Fruit fly (Drosophila melanogaster): ENCODE data around the gene GATAd.

GATAd gene

DNA sequence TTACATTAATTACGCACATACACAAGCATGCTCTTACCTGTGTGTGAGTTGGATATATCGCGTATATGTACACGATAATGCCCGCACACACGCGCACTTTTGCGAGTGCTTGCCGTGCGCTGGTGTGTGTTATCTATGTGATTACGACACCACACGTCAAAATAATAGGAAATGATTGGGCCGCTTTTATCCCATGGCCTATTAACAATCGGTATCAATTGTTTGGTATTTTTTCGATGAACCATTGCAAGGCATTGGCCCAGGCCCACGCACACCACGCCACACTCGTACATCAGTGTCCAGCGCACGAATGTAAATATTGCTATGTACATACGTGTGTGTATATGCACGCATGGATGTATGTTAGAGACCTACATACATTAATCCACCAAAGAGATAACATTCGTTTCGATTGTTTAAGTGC is 1.3 kb downstream of the GATAd start (continued):
- TF ChIP-seq CG2129 (GFP tag; IDR thresholded peaks at IDR 0.05; ENCODE audit: partially characterized antibody) (no peak), CG7987 (GFP tag; optimal IDR thresholded peaks at IDR 0.05) (peak; percentile 87), CG8944 (GFP tag; optimal IDR thresholded peaks at IDR 0.05) (no peak), CG6254 (GFP tag; optimal IDR thresholded peaks at IDR 0.05) (peak; percentile 75), Optix (GFP tag; IDR thresholded peaks at IDR 0.05) (no peak), sim (GFP tag; IDR thresholded peaks at IDR 0.05) (no peak), NFAT (GFP tag; IDR thresholded peaks at IDR 0.05) (peak; percentile 70; the same call in 1 of the 2 replicates), CG14441 (GFP tag; IDR thresholded peaks at IDR 0.05) (peak; percentile 51; the same call in 1 of the 2 replicates), pum (GFP tag; optimal IDR thresholded peaks at IDR 0.05) (no peak), Doc3 (GFP tag; IDR thresholded peaks at IDR 0.05; ENCODE audit: partially characterized antibody) (0 out of 3 replicates have a peak, but pooled peaks have one; percentile 11), nmo (GFP tag; optimal IDR thresholded peaks at IDR 0.05) (peak; percentile 35), CG15514 (GFP tag; optimal IDR thresholded peaks at IDR 0.05) (peak; percentile 96), CG14965 (GFP tag; optimal IDR thresholded peaks at IDR 0.05; ENCODE audit: borderline replicate concordance) (no peak), CG18262 (tag; optimal IDR thresholded peaks at IDR 0.05) (peak; percentile 41), sug (tag; optimal IDR thresholded peaks at IDR 0.05) (peak; percentile 87), phol (tag; optimal IDR thresholded peaks at IDR 0.05) (no peak), CG3726 (GFP tag; IDR thresholded peaks at IDR 0.05) (no peak), usp (GFP tag; optimal IDR thresholded peaks at IDR 0.05) (no peak), CG14667 (GFP tag; IDR thresholded peaks at IDR 0.05) (no peak), sna (GFP tag; IDR thresholded peaks at IDR 0.05; ENCODE audit: partially characterized antibody) (peak; percentile 63), CG12219 (GFP tag; optimal IDR thresholded peaks at IDR 0.05) (peak; percentile 75), Awh (GFP tag; IDR thresholded peaks at IDR 0.05) (peak; percentile 78; the same call in 1 of the 2 replicates), tll (GFP tag; optimal IDR thresholded peaks at IDR 0.05) (no peak), eyg (GFP tag; optimal IDR thresholded peaks at IDR 0.05) (peak; percentile 16), Hand (GFP tag; optimal IDR thresholded peaks at IDR 0.05) (peak; percentile 20), lilli (GFP tag; optimal IDR thresholded peaks at IDR 0.05) (peak; percentile 51), sens (GFP tag) (peak; percentile 91), ara (GFP tag; IDR thresholded peaks at IDR 0.05) (peak; percentile 69), Nf-YC (tag; optimal IDR thresholded peaks at IDR 0.05) (peak; percentile 74), Hsf (GFP tag; optimal IDR thresholded peaks at IDR 0.05) (peak; percentile 44), sens-2 (GFP tag; IDR thresholded peaks at IDR 0.05) (no peak), Antp (GFP tag; optimal IDR thresholded peaks at IDR 0.05) (peak; percentile 20), sima (GFP tag; optimal IDR thresholded peaks at IDR 0.05) (no peak), CG17186 (GFP tag; optimal IDR thresholded peaks at IDR 0.05) (no peak), Vsx1 (GFP tag; optimal IDR thresholded peaks at IDR 0.05) (peak; percentile 75), vnd (GFP tag; IDR thresholded peaks at IDR 0.05; ENCODE audit: partially characterized antibody) (no peak; the same call in 2 of the 3 replicates), CG4820 (GFP tag; optimal IDR thresholded peaks at IDR 0.05) (peak; percentile 2), CG43689 (GFP tag; IDR thresholded peaks at IDR 0.05) (no peak), Lim3 (GFP tag; IDR thresholded peaks at IDR 0.05) (no peak), CG11504 (tag; optimal IDR thresholded peaks at IDR 0.05) (no peak), Spps (tag; optimal IDR thresholded peaks at IDR 0.05) (peak; percentile 43), sqz (GFP tag; optimal IDR thresholded peaks at IDR 0.05) (peak; percentile 76), CG11723 (GFP tag; optimal IDR thresholded peaks at IDR 0.05) (peak; percentile 75), Rfx (GFP tag; IDR thresholded peaks at IDR 0.05) (peak; percentile 75), CG42726 (GFP tag; IDR thresholded peaks at IDR 0.05; ENCODE audit: partially characterized antibody) (peak; percentile 28; the same call in 1 of the 2 replicates)

Measured in whole organism, embryonic.